Fruit fly (Drosophila melanogaster): Measurements from ENCODE around the gene tin.

tin gene

dm6 chr3R:21386132-21386531 lies 7.4 kb downstream of the tin start (continued):
- TF ChIP-seq Dip2 (GFP tag; IDR thresholded peaks at IDR 0.05) (no peak), CG17361 (GFP tag; IDR thresholded peaks at IDR 0.05) (no peak), crol (GFP tag; IDR thresholded peaks at IDR 0.05) (no peak), Fer2 (tag; optimal IDR thresholded peaks at IDR 0.05) (no peak), tio (GFP tag; optimal IDR thresholded peaks at IDR 0.05) (no peak), CG15601 (tag; optimal IDR thresholded peaks at IDR 0.05) (no peak), insv (GFP tag; optimal IDR thresholded peaks at IDR 0.05) (peak in 1 of 2 experiments; percentile 22), CG7839 (tag; optimal IDR thresholded peaks at IDR 0.05) (no peak), Lhr (GFP tag; optimal IDR thresholded peaks at IDR 0.05) (peak; percentile 89), pum (GFP tag; optimal IDR thresholded peaks at IDR 0.05) (no peak), CG3847 (GFP tag; IDR thresholded peaks at IDR 0.05) (peak; percentile 11; the same call in 1 of the 2 replicates), Myb (GFP tag; optimal IDR thresholded peaks at IDR 0.05) (peak; percentile 77), CG7357 (GFP tag; IDR thresholded peaks at IDR 0.05) (no peak), en (GFP tag; optimal IDR thresholded peaks at IDR 0.05) (no peak), Rx (GFP tag; IDR thresholded peaks at IDR 0.05) (no peak), CG13287 (GFP tag; IDR thresholded peaks at IDR 0.05; ENCODE audit: partially characterized antibody) (peak; percentile 58; the same call in 1 of the 2 replicates), CG9609 (GFP tag; optimal IDR thresholded peaks at IDR 0.05) (no peak), kay (GFP tag; optimal IDR thresholded peaks at IDR 0.05) (no peak), CG14710 (tag; optimal IDR thresholded peaks at IDR 0.05) (peak; percentile 23), grau (tag; optimal IDR thresholded peaks at IDR 0.05) (no peak), NfI (GFP tag; optimal IDR thresholded peaks at IDR 0.05) (no peak), Hr39 (optimal IDR thresholded peaks at IDR 0.05) (no peak), CG9797 (GFP tag; optimal IDR thresholded peaks at IDR 0.05) (peak; percentile 17), CG1024 (GFP tag; IDR thresholded peaks at IDR 0.05) (no peak)

- TF ChIP-seq pros (GFP tag; optimal IDR thresholded peaks at IDR 0.05) (peak; percentile 67), CG17328 (GFP tag; IDR thresholded peaks at IDR 0.05) (0 out of 2 replicates have a peak, but pooled peaks have one; percentile 23), Oaz (GFP tag; IDR thresholded peaks at IDR 0.05) (no peak), Taf1 (GFP tag; IDR thresholded peaks at IDR 0.05) (no peak), tll (GFP tag; optimal IDR thresholded peaks at IDR 0.05) (peak in 1 of 2 experiments; percentile 85), CG10366 (GFP tag; IDR thresholded peaks at IDR 0.05) (no peak), Nf-YB (GFP tag; optimal IDR thresholded peaks at IDR 0.05) (peak; percentile 99), cad (GFP tag; optimal IDR thresholded peaks at IDR 0.05) (peak; percentile 6), Bgb (GFP tag; IDR thresholded peaks at IDR 0.05; ENCODE audit: partially characterized antibody) (peak; percentile 15; the same call in 1 of the 2 replicates), crol (GFP tag; IDR thresholded peaks at IDR 0.05) (0 out of 2 replicates have a peak, but pooled peaks have one; percentile 36), oc (tag; optimal IDR thresholded peaks at IDR 0.05) (peak; percentile 11), phol (tag; optimal IDR thresholded peaks at IDR 0.05) (peak; percentile 23), bbx (GFP tag; IDR thresholded peaks at IDR 0.05; ENCODE audit: partially characterized antibody) (peak; percentile 46; the same call in 1 of the 2 replicates), z (GFP tag; IDR thresholded peaks at IDR 0.05) (peak; percentile 98), Deaf1 (tag; optimal IDR thresholded peaks at IDR 0.05) (peak; percentile 53), Nf-YA (GFP tag; IDR thresholded peaks at IDR 0.05) (peak; percentile 48; the same call in 1 of the 2 replicates), Nf-YC (tag; optimal IDR thresholded peaks at IDR 0.05) (peak; percentile 96), Spps (tag; optimal IDR thresholded peaks at IDR 0.05) (no peak), D (optimal IDR thresholded peaks at IDR 0.05) (peak; percentile 87), D (GFP tag; optimal IDR thresholded peaks at IDR 0.05) (no peak)
Observed at dm6 chr3R:21387356-21387980, 8.7 kb downstream of the tin start.

All from whole organism, embryonic.